Fruit fly (Drosophila melanogaster): ENCODE results near the gene Sfp84E.

The Sfp84E gene

dm6 chr3R:8027203-8027688, 47.1 kb upstream of the Sfp84E start (continued):
- TF ChIP-seq CG11093 (GFP tag; IDR thresholded peaks at IDR 0.05): peak; percentile 34; the same call in 1 of the 3 replicates
- peak; percentile 33 for TF ChIP-seq CG15073 (GFP tag; optimal IDR thresholded peaks at IDR 0.05)
- peak; percentile 61 for TF ChIP-seq CG8359 (GFP tag; optimal IDR thresholded peaks at IDR 0.05; ENCODE audit: borderline replicate concordance)
- peak; percentile 82 for TF ChIP-seq CG10267 (tag; optimal IDR thresholded peaks at IDR 0.05)
- TF ChIP-seq fd96Cb (tag; optimal IDR thresholded peaks at IDR 0.05): peak; percentile 83
- TF ChIP-seq CG13775 (GFP tag; optimal IDR thresholded peaks at IDR 0.05): peak; percentile 90
- TF ChIP-seq Ptx1 (GFP tag; IDR thresholded peaks at IDR 0.05): peak; percentile 86
- peak; percentile 74 for TF ChIP-seq Nf-YC (tag; optimal IDR thresholded peaks at IDR 0.05)
- no peak for TF ChIP-seq CG15011 (GFP tag; optimal IDR thresholded peaks at IDR 0.05)
- TF ChIP-seq ase (GFP tag; IDR thresholded peaks at IDR 0.05): peak; percentile 49; the same call in 2 of the 3 replicates
- peak; percentile 52 for TF ChIP-seq CG5245 (GFP tag; optimal IDR thresholded peaks at IDR 0.05)
- peak; percentile 8 for TF ChIP-seq Myb (GFP tag; optimal IDR thresholded peaks at IDR 0.05)
- peak; percentile 62 for TF ChIP-seq CG12219 (GFP tag; optimal IDR thresholded peaks at IDR 0.05)
- TF ChIP-seq Hmr (GFP tag; optimal IDR thresholded peaks at IDR 0.05): peak; percentile 95
- no peak for TF ChIP-seq tll (GFP tag; optimal IDR thresholded peaks at IDR 0.05)
- TF ChIP-seq lbe (GFP tag; optimal IDR thresholded peaks at IDR 0.05): peak; percentile 46
- peak; percentile 28; the same call in 1 of the 2 replicates for TF ChIP-seq Ada2b (GFP tag; IDR thresholded peaks at IDR 0.05)
- TF ChIP-seq Oli (tag; optimal IDR thresholded peaks at IDR 0.05): peak; percentile 92
- peak; percentile 15; the same call in 1 of the 2 replicates for TF ChIP-seq klu (GFP tag; IDR thresholded peaks at IDR 0.05)
- no peak for TF ChIP-seq Sry-β (GFP tag; optimal IDR thresholded peaks at IDR 0.05)
- TF ChIP-seq org-1 (GFP tag; optimal IDR thresholded peaks at IDR 0.05): peak; percentile 80
- TF ChIP-seq Chrac-16 (GFP tag; optimal IDR thresholded peaks at IDR 0.05): peak; percentile 78
- TF ChIP-seq CG10959 (GFP tag; IDR thresholded peaks at IDR 0.05): 0 out of 2 replicates have a peak, but pooled peaks have one; percentile 4
- peak; percentile 37 for TF ChIP-seq CG10462 (GFP tag; optimal IDR thresholded peaks at IDR 0.05)
- TF ChIP-seq gfzf (GFP tag; optimal IDR thresholded peaks at IDR 0.05): no peak
- peak; percentile 27 for TF ChIP-seq Bteb2 (GFP tag; optimal IDR thresholded peaks at IDR 0.05)
- TF ChIP-seq Opbp (GFP tag; IDR thresholded peaks at IDR 0.05; ENCODE audit: partially characterized antibody): no peak
- no peak for TF ChIP-seq cas (GFP tag; IDR thresholded peaks at IDR 0.05)
- TF ChIP-seq so (GFP tag; IDR thresholded peaks at IDR 0.05): peak; percentile 72
- peak; percentile 96 for TF ChIP-seq CG13424 (tag; optimal IDR thresholded peaks at IDR 0.05)
- no peak for TF ChIP-seq sqz (GFP tag; optimal IDR thresholded peaks at IDR 0.05)
- TF ChIP-seq CG4282 (GFP tag; optimal IDR thresholded peaks at IDR 0.05): no peak
- TF ChIP-seq al (GFP tag; IDR thresholded peaks at IDR 0.05): peak; percentile 54
- peak; percentile 91 for TF ChIP-seq CG18262 (tag; optimal IDR thresholded peaks at IDR 0.05)
- peak; percentile 100 for TF ChIP-seq D19A (tag; optimal IDR thresholded peaks at IDR 0.05)
- TF ChIP-seq Bdp1 (GFP tag; optimal IDR thresholded peaks at IDR 0.05): peak; percentile 33
- peak; percentile 27 for TF ChIP-seq NK7.1 (GFP tag; optimal IDR thresholded peaks at IDR 0.05)
- TF ChIP-seq HmgZ (tag; optimal IDR thresholded peaks at IDR 0.05): peak; percentile 47
- TF ChIP-seq pnt (GFP tag; optimal IDR thresholded peaks at IDR 0.05): peak; percentile 12
- TF ChIP-seq bigmax (GFP tag; optimal IDR thresholded peaks at IDR 0.05): no peak
- no peak for TF ChIP-seq CG33213 (GFP tag; optimal IDR thresholded peaks at IDR 0.05)
- TF ChIP-seq Taf1 (GFP tag; IDR thresholded peaks at IDR 0.05): no peak
- TF ChIP-seq CG2129 (GFP tag; IDR thresholded peaks at IDR 0.05; ENCODE audit: partially characterized antibody): no peak
- TF ChIP-seq H2.0 (GFP tag; IDR thresholded peaks at IDR 0.05): peak; percentile 70
- peak; percentile 72 for TF ChIP-seq Xrp1 (GFP tag; IDR thresholded peaks at IDR 0.05)
- TF ChIP-seq CG31224 (GFP tag; IDR thresholded peaks at IDR 0.05): peak; percentile 35; the same call in 1 of the 2 replicates
- no peak for TF ChIP-seq gsb (GFP tag; IDR thresholded peaks at IDR 0.05)
- peak; percentile 48 for TF ChIP-seq CG16815 (GFP tag; optimal IDR thresholded peaks at IDR 0.05)
- TF ChIP-seq YL-1 (GFP tag; optimal IDR thresholded peaks at IDR 0.05): peak; percentile 58
- peak; percentile 70 for TF ChIP-seq NFAT (GFP tag; IDR thresholded peaks at IDR 0.05)
